In genomic region chr3R:19031210-19031609, dm6 we compare ENCODE assay signal across 5 fruit fly cellular contexts.
TF ChIP-seq lines count a peak whose summit lies in the region.

Gene Prp18 (minus strand): TSS chr3R:19031271.
Gene CG6013 (plus strand): TSS chr3R:19031503.

- no peak for TF ChIP-seq CTCF in whole organism, embryonic (GFP tag; optimal IDR thresholded peaks at IDR 0.05; lab: Kevin White, UChicago)

TF ChIP-seq in whole organism, adult, 20 proteins besides CTCF, POLR2A, EP300 and RAD21:
- peak; percentile 72 for TF ChIP-seq CG14711 (tag; optimal IDR thresholded peaks at IDR 0.05; lab: Kevin White, UChicago)
- no peak for TF ChIP-seq toe (GFP tag; optimal IDR thresholded peaks at IDR 0.05; lab: Kevin White, UChicago)
- TF ChIP-seq bab1 (GFP tag; optimal IDR thresholded peaks at IDR 0.05; lab: Kevin White, UChicago) = peak; percentile 75
- TF ChIP-seq CG5204 (GFP tag; optimal IDR thresholded peaks at IDR 0.05; lab: Kevin White, UChicago) = no peak
- TF ChIP-seq CG7101 (tag; optimal IDR thresholded peaks at IDR 0.05; lab: Kevin White, UChicago) = peak; percentile 77
- TF ChIP-seq kay (GFP tag; lab: Kevin White, UChicago; ENCODE audit: borderline replicate concordance) = no peak
- TF ChIP-seq CG11617 (GFP tag; optimal IDR thresholded peaks at IDR 0.05; lab: Kevin White, UChicago) = peak; percentile 53
- peak; percentile 63 for TF ChIP-seq CG33017 (tag; optimal IDR thresholded peaks at IDR 0.05; lab: Kevin White, UChicago)
- no peak for TF ChIP-seq Mnt (GFP tag; optimal IDR thresholded peaks at IDR 0.05; lab: Kevin White, UChicago)
- TF ChIP-seq CG7045 (GFP tag; optimal IDR thresholded peaks at IDR 0.05; lab: Kevin White, UChicago) = peak; percentile 36
- TF ChIP-seq pad (GFP tag; optimal IDR thresholded peaks at IDR 0.05; lab: Kevin White, UChicago) = peak; percentile 8

TF ChIP-seq in whole organism, embryonic, 481 proteins besides CTCF, POLR2A, EP300 and RAD21 (continues in another document):
- TF ChIP-seq Hr39 (optimal IDR thresholded peaks at IDR 0.05; lab: Kevin White, UChicago) (no peak), Nf-YB (GFP tag; optimal IDR thresholded peaks at IDR 0.05; lab: Kevin White, UChicago) (peak; percentile 44), CG3838 (GFP tag; optimal IDR thresholded peaks at IDR 0.05; lab: Kevin White, UChicago) (no peak), cato (GFP tag; optimal IDR thresholded peaks at IDR 0.05; lab: Kevin White, UChicago; ENCODE audit: borderline replicate concordance) (no peak), Fer3 (tag; optimal IDR thresholded peaks at IDR 0.05; lab: Kevin White, UChicago) (peak; percentile 47), scrt (GFP tag; optimal IDR thresholded peaks at IDR 0.05; lab: Kevin White, UChicago) (peak; percentile 15), NC2α (GFP tag; optimal IDR thresholded peaks at IDR 0.05; lab: Kevin White, UChicago) (no peak), Adf1 (GFP tag; IDR thresholded peaks at IDR 0.05; lab: Robert Waterston, UW) (no peak), CG10366 (GFP tag; IDR thresholded peaks at IDR 0.05; lab: Robert Waterston, UW) (no peak), NC2β (GFP tag; optimal IDR thresholded peaks at IDR 0.05; lab: Kevin White, UChicago) (no peak), tin (GFP tag; optimal IDR thresholded peaks at IDR 0.05; lab: Kevin White, UChicago) (peak; percentile 46), chinmo (GFP tag; IDR thresholded peaks at IDR 0.05; lab: Robert Waterston, UW; ENCODE audit: partially characterized antibody) (no peak), CG31365 (tag; optimal IDR thresholded peaks at IDR 0.05; lab: Kevin White, UChicago) (no peak), bcd (GFP tag; optimal IDR thresholded peaks at IDR 0.05; lab: Kevin White, UChicago) (peak; percentile 21), CG9932 (GFP tag; IDR thresholded peaks at IDR 0.05; lab: Robert Waterston, UW) (peak; percentile 67), CG6813 (GFP tag; optimal IDR thresholded peaks at IDR 0.05; lab: Kevin White, UChicago) (no peak), CG2120 (GFP tag; optimal IDR thresholded peaks at IDR 0.05; lab: Kevin White, UChicago) (peak; percentile 25), CG18619 (GFP tag; optimal IDR thresholded peaks at IDR 0.05; lab: Kevin White, UChicago) (peak; percentile 3), tup (GFP tag; optimal IDR thresholded peaks at IDR 0.05; lab: Kevin White, UChicago) (no peak), wek (GFP tag; optimal IDR thresholded peaks at IDR 0.05; lab: Kevin White, UChicago) (no peak), maf-S (GFP tag; optimal IDR thresholded peaks at IDR 0.05; lab: Kevin White, UChicago) (no peak)

TF ChIP-seq in whole organism, prepupa, 60 proteins besides CTCF, POLR2A, EP300 and RAD21 (continues in another document):
- TF ChIP-seq acj6 (GFP tag; optimal IDR thresholded peaks at IDR 0.05; lab: Kevin White, UChicago) (peak; percentile 29), dsx (GFP tag; optimal IDR thresholded peaks at IDR 0.05; lab: Kevin White, UChicago; ENCODE audit: poor library complexity, severe bottlenecking) (peak; percentile 70), CG6792 (GFP tag; optimal IDR thresholded peaks at IDR 0.05; lab: Kevin White, UChicago) (peak; percentile 8), CG7368 (GFP tag; optimal IDR thresholded peaks at IDR 0.05; lab: Kevin White, UChicago) (no peak), Ets96B (tag; optimal IDR thresholded peaks at IDR 0.05; lab: Kevin White, UChicago) (peak; percentile 36), achi (GFP tag; optimal IDR thresholded peaks at IDR 0.05; lab: Kevin White, UChicago) (no peak), CG34406 (GFP tag; optimal IDR thresholded peaks at IDR 0.05; lab: Kevin White, UChicago) (peak; percentile 43), esn (GFP tag; optimal IDR thresholded peaks at IDR 0.05; lab: Kevin White, UChicago) (peak; percentile 47), CG3032 (tag; optimal IDR thresholded peaks at IDR 0.05; lab: Kevin White, UChicago) (peak; percentile 74), CG15336 (GFP tag; IDR thresholded peaks at IDR 0.05; lab: Robert Waterston, UW) (0 out of 2 replicates have a peak, but pooled peaks have one; percentile 25), Sox14 (GFP tag; optimal IDR thresholded peaks at IDR 0.05; lab: Kevin White, UChicago) (peak; percentile 12), CG32006 (GFP tag; optimal IDR thresholded peaks at IDR 0.05; lab: Kevin White, UChicago) (peak; percentile 47), Hr38 (GFP tag; optimal IDR thresholded peaks at IDR 0.05; lab: Kevin White, UChicago) (no peak), lz (GFP tag; optimal IDR thresholded peaks at IDR 0.05; lab: Kevin White, UChicago) (no peak), CG10631 (GFP tag; optimal IDR thresholded peaks at IDR 0.05; lab: Kevin White, UChicago) (peak; percentile 45), fkh (GFP tag; optimal IDR thresholded peaks at IDR 0.05; lab: Kevin White, UChicago) (peak; percentile 98), fd59A (GFP tag; optimal IDR thresholded peaks at IDR 0.05; lab: Kevin White, UChicago) (no peak), Gug (GFP tag; IDR thresholded peaks at IDR 0.05; lab: Robert Waterston, UW) (peak; percentile 23; the same call in 1 of the 2 replicates), OdsH (GFP tag; optimal IDR thresholded peaks at IDR 0.05; lab: Kevin White, UChicago) (peak; percentile 39), CG8632 (GFP tag; optimal IDR thresholded peaks at IDR 0.05; lab: Kevin White, UChicago) (peak; percentile 30)

TF ChIP-seq in whole organism, pupa, 21 proteins besides CTCF, POLR2A, EP300 and RAD21:
- no peak for TF ChIP-seq fd96Ca (GFP tag; IDR thresholded peaks at IDR 0.05; lab: Robert Waterston, UW)
- TF ChIP-seq Pif1B (GFP tag; optimal IDR thresholded peaks at IDR 0.05; lab: Kevin White, UChicago) = no peak
- TF ChIP-seq CG15710 (tag; optimal IDR thresholded peaks at IDR 0.05; lab: Kevin White, UChicago) = peak; percentile 59
- TF ChIP-seq CG17806 (tag; optimal IDR thresholded peaks at IDR 0.05; lab: Kevin White, UChicago) = peak; percentile 15
- peak; percentile 45 for TF ChIP-seq CG9948 (tag; optimal IDR thresholded peaks at IDR 0.05; lab: Kevin White, UChicago)
- TF ChIP-seq Pif1A (GFP tag; optimal IDR thresholded peaks at IDR 0.05; lab: Kevin White, UChicago) = no peak
- TF ChIP-seq CG14655 (GFP tag; optimal IDR thresholded peaks at IDR 0.05; lab: Kevin White, UChicago) = no peak
- no peak for TF ChIP-seq D1 (tag; optimal IDR thresholded peaks at IDR 0.05; lab: Kevin White, UChicago)
- TF ChIP-seq CG8301 (tag; optimal IDR thresholded peaks at IDR 0.05; lab: Kevin White, UChicago) = peak; percentile 1
- TF ChIP-seq CG34367 (tag; optimal IDR thresholded peaks at IDR 0.05; lab: Kevin White, UChicago) = peak; percentile 30
- TF ChIP-seq Ets98B (GFP tag; IDR thresholded peaks at IDR 0.05; lab: Robert Waterston, UW) = 0 out of 2 replicates have a peak, but pooled peaks have one; percentile 18
- no peak for TF ChIP-seq CG32121 (GFP tag; IDR thresholded peaks at IDR 0.05; lab: Robert Waterston, UW)
- TF ChIP-seq CG12605 (GFP tag; IDR thresholded peaks at IDR 0.05; lab: Robert Waterston, UW) = no peak
- peak; percentile 69 for TF ChIP-seq CG8159 (tag; optimal IDR thresholded peaks at IDR 0.05; lab: Kevin White, UChicago)
- no peak for TF ChIP-seq CG13204 (GFP tag; optimal IDR thresholded peaks at IDR 0.05; lab: Kevin White, UChicago)
- TF ChIP-seq gl (tag; optimal IDR thresholded peaks at IDR 0.05; lab: Kevin White, UChicago) = no peak
- peak; percentile 10 for TF ChIP-seq Snoo (tag; optimal IDR thresholded peaks at IDR 0.05; lab: Kevin White, UChicago)
- no peak for TF ChIP-seq CG4496 (GFP tag; IDR thresholded peaks at IDR 0.05; lab: Robert Waterston, UW)
- TF ChIP-seq EcR (GFP tag; optimal IDR thresholded peaks at IDR 0.05; lab: Kevin White, UChicago) = peak; percentile 11
- no peak for TF ChIP-seq rn (GFP tag; IDR thresholded peaks at IDR 0.05; lab: Robert Waterston, UW)
- TF ChIP-seq CG10348 (GFP tag; IDR thresholded peaks at IDR 0.05; lab: Robert Waterston, UW) = no peak
TF ChIP-seq in whole organism, pupa: peak in this region for 9.

TF ChIP-seq in whole organism, wandering third instar larva, 38 proteins besides CTCF, POLR2A, EP300 and RAD21:
- no peak for TF ChIP-seq CG32264 (GFP tag; optimal IDR thresholded peaks at IDR 0.05; lab: Kevin White, UChicago)
- no peak for TF ChIP-seq sv (GFP tag; optimal IDR thresholded peaks at IDR 0.05; lab: Kevin White, UChicago)
- no peak for TF ChIP-seq ey (GFP tag; optimal IDR thresholded peaks at IDR 0.05; lab: Kevin White, UChicago)
- TF ChIP-seq pan (optimal IDR thresholded peaks at IDR 0.05; lab: Kevin White, UChicago) = no peak
- peak; percentile 42 for TF ChIP-seq psq (GFP tag; optimal IDR thresholded peaks at IDR 0.05; lab: Kevin White, UChicago)
- no peak for TF ChIP-seq usp (GFP tag; optimal IDR thresholded peaks at IDR 0.05; lab: Kevin White, UChicago)
- no peak for TF ChIP-seq Hr83 (GFP tag; optimal IDR thresholded peaks at IDR 0.05; lab: Kevin White, UChicago; ENCODE audit: poor library complexity, severe bottlenecking)
- no peak for TF ChIP-seq Rel (GFP tag; optimal IDR thresholded peaks at IDR 0.05; lab: Kevin White, UChicago)
- peak; percentile 19 for TF ChIP-seq Rel (tag; optimal IDR thresholded peaks at IDR 0.05; lab: Kevin White, UChicago)
- no peak for TF ChIP-seq tai (GFP tag; optimal IDR thresholded peaks at IDR 0.05; lab: Kevin White, UChicago)
- TF ChIP-seq OdsH (GFP tag; optimal IDR thresholded peaks at IDR 0.05; lab: Kevin White, UChicago) = peak; percentile 29
- TF ChIP-seq HLH106 (tag; optimal IDR thresholded peaks at IDR 0.05; lab: Kevin White, UChicago) = peak; percentile 75
- no peak for TF ChIP-seq Dfd (GFP tag; optimal IDR thresholded peaks at IDR 0.05; lab: Kevin White, UChicago)
- TF ChIP-seq dmrt93B (GFP tag; optimal IDR thresholded peaks at IDR 0.05; lab: Kevin White, UChicago) = peak; percentile 45
- TF ChIP-seq rgr (GFP tag; optimal IDR thresholded peaks at IDR 0.05; lab: Kevin White, UChicago) = peak; percentile 33
- TF ChIP-seq Hnf4 (GFP tag; optimal IDR thresholded peaks at IDR 0.05; lab: Kevin White, UChicago) = no peak
- TF ChIP-seq Sp1 (GFP tag; optimal IDR thresholded peaks at IDR 0.05; lab: Kevin White, UChicago) = peak; percentile 68
- peak in 1 of 2 experiments; percentile 54 for TF ChIP-seq foxo (GFP tag; optimal IDR thresholded peaks at IDR 0.05; lab: Kevin White, UChicago)
